Worm (Caenorhabditis elegans): Measurements from ENCODE around the gene nlp-13.

Gene nlp-13

ce11 chrV:4250047-4250446, 13.8 kb downstream of the nlp-13 start, which contains the start of gene srt-13:
srt-13 (minus strand) TSS chrV:4250147.
- no peak for TF ChIP-seq nhr-11 (tag; optimal IDR thresholded peaks at IDR 0.05)
- TF ChIP-seq ceh-9 (tag; optimal IDR thresholded peaks at IDR 0.05), result no peak
- TF ChIP-seq aly-2 (tag; optimal IDR thresholded peaks at IDR 0.05), result no peak
- no peak for TF ChIP-seq lsy-12 (tag; optimal IDR thresholded peaks at IDR 0.05)
- TF ChIP-seq egl-27 (tag; optimal IDR thresholded peaks at IDR 0.05), result no peak
- no peak for TF ChIP-seq mdl-1 (tag; optimal IDR thresholded peaks at IDR 0.05)
- TF ChIP-seq pqm-1 (tag; optimal IDR thresholded peaks at IDR 0.05), result no peak
- TF ChIP-seq nhr-25 (tag; optimal IDR thresholded peaks at IDR 0.05), result no peak
- TF ChIP-seq ZK546.5 (tag; optimal IDR thresholded peaks at IDR 0.05), result no peak
- no peak for TF ChIP-seq elt-1 (tag; optimal IDR thresholded peaks at IDR 0.05)
- no peak for TF ChIP-seq hmg-11 (tag; optimal IDR thresholded peaks at IDR 0.05)
- no peak for TF ChIP-seq eor-1 (tag; optimal IDR thresholded peaks at IDR 0.05)
- no peak for TF ChIP-seq snpc-4 (tag; optimal IDR thresholded peaks at IDR 0.05)

ce11 chrV:4256474-4256873, 20.3 kb downstream of the nlp-13 start, which contains the start of gene srt-14:
srt-14 (minus strand) TSS chrV:4256574.
- TF ChIP-seq lin-39 (tag; optimal IDR thresholded peaks at IDR 0.05) (no peak), ama-1 (optimal IDR thresholded peaks at IDR 0.05) (no peak), nhr-237 (tag; optimal IDR thresholded peaks at IDR 0.05) (no peak), fkh-2 (tag; optimal IDR thresholded peaks at IDR 0.05) (no peak), nhr-43 (tag; optimal IDR thresholded peaks at IDR 0.05; ENCODE audit: poor library complexity, severe bottlenecking) (no peak), mdl-1 (tag; optimal IDR thresholded peaks at IDR 0.05) (no peak), fkh-10 (GFP tag; optimal IDR thresholded peaks at IDR 0.05) (no peak), jun-1 (tag; optimal IDR thresholded peaks at IDR 0.05) (no peak), ztf-11 (tag; optimal IDR thresholded peaks at IDR 0.05) (no peak)

ce11 chrV:4260090-4260489, 23.9 kb downstream of the nlp-13 start, which contains the start of gene srt-3:
srt-3 (minus strand) TSS chrV:4260190.
- TF ChIP-seq eor-1 (tag; optimal IDR thresholded peaks at IDR 0.05) (no peak), nhr-77 (tag; optimal IDR thresholded peaks at IDR 0.05) (no peak), egl-5 (tag; optimal IDR thresholded peaks at IDR 0.05) (no peak), fkh-2 (tag; optimal IDR thresholded peaks at IDR 0.05) (no peak), pha-4 (tag; optimal IDR thresholded peaks at IDR 0.05) (no peak), elt-3 (tag; optimal IDR thresholded peaks at IDR 0.05) (no peak), nfya-1 (tag; optimal IDR thresholded peaks at IDR 0.05; ENCODE audit: insufficient read depth) (no peak), R02D3.7 (tag; optimal IDR thresholded peaks at IDR 0.05) (no peak), tbx-2 (tag; optimal IDR thresholded peaks at IDR 0.05) (no peak), ceh-28 (tag; optimal IDR thresholded peaks at IDR 0.05) (no peak), lin-15B (tag; optimal IDR thresholded peaks at IDR 0.05) (no peak), elt-2 (tag; optimal IDR thresholded peaks at IDR 0.05) (no peak), ceh-16 (tag; optimal IDR thresholded peaks at IDR 0.05) (no peak), unc-62 (GFP tag; optimal IDR thresholded peaks at IDR 0.05) (no peak), nhr-237 (tag; optimal IDR thresholded peaks at IDR 0.05) (no peak), nhr-12 (tag; optimal IDR thresholded peaks at IDR 0.05) (no peak)

ce11 chrV:4261385-4261784, 25.2 kb downstream of the nlp-13 start:
- TF ChIP-seq nhr-237 (tag; optimal IDR thresholded peaks at IDR 0.05), result no peak
- TF ChIP-seq ama-1 (optimal IDR thresholded peaks at IDR 0.05), result no peak
- no peak for TF ChIP-seq ceh-82 (tag; optimal IDR thresholded peaks at IDR 0.05)
- no peak for TF ChIP-seq nhr-25 (tag; optimal IDR thresholded peaks at IDR 0.05)

ce11 chrV:4264516-4264915, 28.3 kb downstream of the nlp-13 start, which contains the start of gene srt-35:
srt-35 (minus strand) TSS chrV:4264616.
- TF ChIP-seq elt-1 (tag; optimal IDR thresholded peaks at IDR 0.05) (no peak), elt-3 (tag; optimal IDR thresholded peaks at IDR 0.05) (no peak), ceh-82 (tag; optimal IDR thresholded peaks at IDR 0.05) (no peak), ama-1 (optimal IDR thresholded peaks at IDR 0.05) (no peak), ztf-4 (tag; optimal IDR thresholded peaks at IDR 0.05) (no peak), zag-1 (tag; optimal IDR thresholded peaks at IDR 0.05) (no peak), nhr-11 (tag; optimal IDR thresholded peaks at IDR 0.05) (no peak), lin-39 (tag; optimal IDR thresholded peaks at IDR 0.05) (no peak), pqm-1 (tag; optimal IDR thresholded peaks at IDR 0.05) (no peak), fkh-2 (tag; optimal IDR thresholded peaks at IDR 0.05) (no peak), ceh-28 (tag; optimal IDR thresholded peaks at IDR 0.05) (no peak), mdl-1 (tag; optimal IDR thresholded peaks at IDR 0.05) (no peak), tbx-2 (tag; optimal IDR thresholded peaks at IDR 0.05) (no peak), egl-5 (tag; optimal IDR thresholded peaks at IDR 0.05) (no peak), daf-12 (tag; optimal IDR thresholded peaks at IDR 0.05) (no peak), nfya-1 (tag; optimal IDR thresholded peaks at IDR 0.05; ENCODE audit: insufficient read depth) (no peak), nhr-25 (tag; optimal IDR thresholded peaks at IDR 0.05) (no peak)

Data from whole organism, L3 larva.